Fruit fly (Drosophila melanogaster) Kc167 (cell line): ENCODE results near the gene CG17211.

ENCODE experiments used
- Myc ChIP-seq: fragments of >200 bp; optimal IDR thresholded peaks from 2 replicates; lab custom pipeline; 2017; ENCODE audit warnings: missing external identifiers
- Sin3A ChIP-seq: fragments of >200 bp; optimal IDR thresholded peaks from 2 replicates; lab custom pipeline; 2018; ENCODE audit warnings: missing external identifiers
- h ChIP-seq: fragments of >200 bp; optimal IDR thresholded peaks from 3 replicates; lab custom pipeline; 2018; ENCODE audit warnings: missing external identifiers
- insv ChIP-seq: fragments of >200 bp; optimal IDR thresholded peaks from 3 replicates; lab custom pipeline; 2018; ENCODE audit warnings: missing external identifiers
- psq ChIP-seq: fragments of >200 bp; optimal IDR thresholded peaks from 2 replicates; lab custom pipeline; 2017; ENCODE audit warnings: missing external identifiers
- ttk ChIP-seq: sonication (Bioruptor generic); optimal IDR thresholded peaks from 2 replicates; lab custom pipeline; 2017; ENCODE audit warnings: missing external identifiers

CG17211 gene

DNA sequence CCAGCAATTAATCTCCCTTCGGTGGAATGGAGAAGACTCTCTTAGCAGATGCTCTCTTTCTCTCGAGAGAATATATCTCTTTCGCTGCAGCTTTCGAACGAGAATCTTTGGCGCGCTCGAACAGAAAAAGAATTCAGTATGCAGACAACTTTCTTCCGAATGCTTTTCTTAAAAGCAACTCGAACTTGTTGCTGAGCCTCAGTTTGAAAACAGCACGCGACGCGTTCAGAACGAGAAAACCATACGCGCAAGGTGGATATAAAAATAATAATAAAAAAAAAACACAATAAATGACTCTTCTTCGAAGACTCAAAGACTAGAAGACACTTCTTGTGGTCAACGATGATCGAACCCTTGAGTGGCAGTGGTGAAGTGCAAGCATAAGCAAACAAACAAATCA lies at the start of gene CG17211:
CG17211 (plus strand) TSS at position 202 of the 400 bp plus-strand sequence.
- TF ChIP-seq insv (lab: Kevin White, UChicago) (no peak), ttk (no peak), Sin3A (lab: Kevin White, UChicago) (no peak), psq (lab: Kevin White, UChicago) (no peak), Myc (no peak), h (no peak)

DNA sequence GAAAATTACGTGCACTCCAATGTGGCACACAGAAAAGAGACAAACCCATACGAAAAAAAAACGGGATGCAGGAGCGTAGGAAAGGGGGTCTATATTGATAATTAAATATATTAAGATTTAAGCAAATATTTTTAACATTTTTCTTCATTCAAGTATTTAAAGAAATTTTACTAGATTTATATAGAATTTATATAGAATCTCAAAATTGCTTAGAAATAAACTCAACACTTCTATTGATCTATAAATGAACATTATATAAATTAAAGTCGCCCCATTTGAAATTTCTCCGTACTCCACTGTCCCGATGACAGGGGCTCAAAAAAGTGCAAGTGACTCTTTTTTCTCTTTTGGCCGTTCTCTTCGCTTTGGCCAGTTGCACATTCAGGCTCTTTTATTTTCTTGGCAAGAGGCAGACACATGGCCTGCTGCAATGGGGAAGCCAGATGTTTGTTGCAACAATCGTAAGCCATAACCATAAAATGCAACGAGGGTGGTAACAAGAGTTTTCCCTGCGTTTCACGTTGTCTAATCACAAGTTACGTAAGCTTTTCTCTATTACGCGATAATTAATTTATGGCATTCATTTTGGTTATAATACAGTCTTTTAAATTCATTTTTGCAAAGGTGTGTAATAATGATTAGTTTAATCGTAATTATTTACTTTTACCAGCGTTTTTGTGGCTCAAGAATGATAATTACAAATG lies 48.3 kb upstream of the CG17211 start:
- TF ChIP-seq insv (lab: Kevin White, UChicago) (no peak), psq (lab: Kevin White, UChicago) (no peak), Myc (no peak), ttk (no peak), Sin3A (lab: Kevin White, UChicago) (no peak), h (no peak)

DNA sequence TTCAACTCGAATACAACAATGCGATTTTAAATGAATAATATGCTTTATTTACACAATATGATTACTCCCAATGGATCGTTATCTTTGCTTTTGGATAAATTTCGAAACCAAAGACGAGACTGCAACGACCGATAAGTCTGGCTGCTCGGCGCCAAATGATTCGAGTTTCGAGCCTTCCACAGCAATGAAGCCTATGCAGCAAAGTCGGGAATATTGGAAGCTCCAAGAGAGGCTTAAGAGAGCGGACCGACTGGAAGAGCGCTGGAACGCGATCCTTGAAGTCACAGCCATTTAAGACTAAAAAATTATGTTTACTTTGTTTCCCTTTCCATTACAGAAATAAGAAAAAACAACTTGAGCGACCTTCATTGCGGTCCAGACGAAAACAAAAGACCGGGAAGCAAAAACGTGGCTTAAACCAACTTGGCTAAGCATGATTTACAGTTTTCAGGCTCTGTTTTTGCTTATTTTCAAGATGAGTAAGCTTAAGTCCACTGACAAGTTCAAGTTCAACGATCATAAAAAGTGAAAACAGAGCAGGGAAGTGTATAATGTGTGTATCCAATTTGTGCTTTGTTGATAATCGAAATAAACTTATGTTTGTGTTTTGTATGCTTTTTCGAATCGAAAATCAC lies 47.4 kb upstream of the CG17211 start, which contains the start of gene firl:
firl (minus strand) TSS at position 159 of the 635 bp plus-strand sequence.
- TF ChIP-seq Myc (no peak), ttk (no peak), Sin3A (lab: Kevin White, UChicago) (no peak), h (no peak), insv (lab: Kevin White, UChicago) (no peak)

DNA sequence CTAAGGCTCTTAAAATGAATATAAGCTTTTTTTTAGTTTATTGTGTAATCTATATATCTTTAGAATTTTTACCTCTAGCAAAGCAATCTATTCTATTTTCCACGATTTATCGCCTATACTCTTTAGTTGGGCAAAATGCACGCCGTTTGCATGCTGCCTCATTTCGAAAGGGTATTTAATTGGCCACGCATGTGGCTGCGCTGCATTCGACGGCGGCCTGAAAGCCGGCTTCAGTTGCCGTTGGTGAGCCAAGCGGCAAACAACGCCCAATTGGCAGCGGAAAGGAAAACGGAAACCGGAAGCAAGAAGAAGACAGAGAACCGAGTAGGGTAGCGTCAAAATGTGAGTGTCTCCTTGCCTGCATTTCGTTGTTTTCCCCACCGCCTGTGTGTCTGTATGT lies 38.3 kb upstream of the CG17211 start, which contains the start of gene CG14947:
CG14947 (plus strand) TSS at position 251 of the 400 bp plus-strand sequence.
- TF ChIP-seq psq (lab: Kevin White, UChicago) (no peak), ttk (no peak), Sin3A (lab: Kevin White, UChicago) (no peak), h (no peak)

DNA sequence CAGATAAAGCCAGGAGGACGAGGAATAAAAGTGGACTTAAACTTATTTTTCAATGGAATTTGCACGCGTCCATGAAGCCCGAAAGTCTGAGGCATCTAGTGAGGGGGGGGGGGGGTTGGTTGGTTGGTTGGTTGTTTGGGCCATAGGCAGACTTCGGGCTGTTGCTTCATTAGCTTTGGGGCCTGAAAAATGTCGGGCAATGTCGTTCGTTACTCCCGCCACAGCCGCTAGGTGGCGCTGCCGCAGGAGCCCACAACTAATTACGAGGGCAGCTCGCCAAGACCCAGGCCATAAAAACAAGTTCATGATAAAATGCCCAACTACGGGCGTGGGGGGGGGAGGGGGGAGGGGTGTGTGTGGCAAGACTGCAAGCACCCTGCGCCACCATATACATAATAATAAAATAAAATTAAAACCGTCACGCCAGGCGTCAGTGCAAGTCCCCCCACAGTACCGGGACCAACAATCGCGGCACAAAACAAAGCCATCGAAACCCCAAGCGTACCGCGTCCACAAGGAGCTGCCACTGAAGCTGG lies 36.0 kb upstream of the CG17211 start:
- no peak for TF ChIP-seq ttk
- TF ChIP-seq Myc, result no peak
- TF ChIP-seq psq (lab: Kevin White, UChicago), result no peak
- TF ChIP-seq insv (lab: Kevin White, UChicago), result no peak
- no peak for TF ChIP-seq Sin3A (lab: Kevin White, UChicago)
- TF ChIP-seq h, result no peak

DNA sequence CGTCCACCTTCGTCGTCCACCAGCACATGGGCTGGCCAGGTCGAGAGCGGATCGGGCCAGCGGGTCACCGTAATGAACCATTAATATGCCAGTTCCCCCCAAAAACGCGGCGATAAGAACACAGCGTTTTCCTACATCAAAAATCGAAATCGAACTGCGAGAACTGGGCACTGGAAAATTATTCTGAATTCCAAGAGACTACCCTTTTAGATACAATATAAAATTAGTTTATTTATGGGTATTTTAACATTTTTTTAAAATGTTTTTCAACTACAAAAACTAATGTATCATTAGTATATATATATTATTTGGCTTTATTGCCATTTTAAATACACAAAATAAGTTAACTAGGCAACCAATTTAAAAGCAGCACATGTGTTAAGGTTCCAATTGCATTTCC lies 35.5 kb upstream of the CG17211 start:
- TF ChIP-seq h (no peak), Sin3A (lab: Kevin White, UChicago) (no peak), insv (lab: Kevin White, UChicago) (no peak), ttk (no peak), Myc (no peak), psq (lab: Kevin White, UChicago) (no peak)

DNA sequence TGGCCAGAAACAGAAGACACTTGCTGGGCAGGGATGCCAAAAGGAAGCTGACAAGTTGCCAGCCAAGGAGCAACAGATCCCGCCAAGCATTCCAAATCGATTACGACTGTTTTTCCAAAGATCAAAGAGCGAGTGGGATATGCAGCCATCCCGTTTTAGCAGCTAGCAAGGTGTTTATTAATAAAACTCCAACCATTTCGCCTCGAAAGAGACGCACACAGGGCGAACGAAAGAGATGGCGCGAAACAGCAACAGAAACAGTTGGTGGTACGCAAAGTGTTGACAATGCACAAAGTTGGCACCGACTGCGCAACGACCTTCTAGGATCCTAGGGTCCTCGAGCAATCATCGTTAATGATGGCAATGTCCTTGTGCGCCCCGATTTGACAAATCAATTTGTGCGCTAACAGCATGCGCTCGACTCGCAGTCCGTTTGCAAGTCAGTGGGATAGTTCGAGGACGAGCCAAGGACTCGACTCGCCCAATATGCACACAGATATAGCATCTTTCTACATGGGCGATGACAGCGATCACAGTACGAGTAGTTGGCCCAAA lies 34.3 kb upstream of the CG17211 start:
- TF ChIP-seq ttk (no peak), h (no peak)

DNA sequence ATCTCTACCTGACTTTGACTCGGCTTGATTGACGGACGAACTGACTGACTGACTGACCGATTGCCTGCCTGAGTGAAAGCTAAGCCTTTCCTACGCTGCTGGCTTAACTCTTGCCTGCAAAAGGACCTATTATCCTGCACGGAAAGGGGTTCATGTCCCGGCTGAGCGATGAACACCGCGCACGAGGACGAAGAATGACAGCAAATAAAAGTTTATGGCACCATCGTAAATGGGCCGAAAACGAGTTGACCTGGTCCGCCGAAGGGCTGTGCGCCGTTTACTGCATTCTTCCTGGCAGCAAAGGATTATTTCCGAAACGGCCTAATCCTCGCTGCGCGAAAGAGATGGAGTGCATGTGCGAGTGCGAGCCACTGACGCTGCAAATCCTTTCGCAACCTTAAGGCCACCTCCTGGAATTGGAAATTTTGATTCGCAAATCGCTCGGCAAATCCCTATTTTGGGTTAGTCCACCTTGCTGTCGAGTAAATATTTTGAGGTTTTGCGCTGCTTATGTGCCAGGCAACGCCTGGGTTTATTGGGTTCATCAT lies 33.0 kb upstream of the CG17211 start:
- TF ChIP-seq ttk (no peak), psq (lab: Kevin White, UChicago) (no peak), Sin3A (lab: Kevin White, UChicago) (no peak), Myc (no peak), insv (lab: Kevin White, UChicago) (no peak), h (no peak)

DNA sequence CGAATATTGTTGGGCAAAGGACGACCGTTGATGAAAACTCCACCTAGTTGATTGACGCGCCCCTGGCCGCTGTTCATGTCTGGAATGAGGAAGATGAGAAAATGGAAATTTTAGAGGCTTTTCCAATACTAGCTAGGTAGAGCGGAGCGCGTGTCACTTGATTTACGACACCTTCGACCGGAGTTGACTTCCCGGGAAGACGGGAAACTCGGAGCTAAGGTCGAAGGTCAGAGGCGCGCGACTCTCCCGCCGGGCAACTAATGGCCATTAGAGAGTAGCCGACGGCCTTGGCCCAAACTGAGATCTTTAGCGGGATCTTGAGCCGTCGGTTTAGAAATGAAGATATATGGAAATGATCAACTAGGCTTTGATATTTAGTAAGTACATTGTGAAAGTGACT lies 29.1 kb upstream of the CG17211 start:
- TF ChIP-seq Sin3A (lab: Kevin White, UChicago), result no peak
- no peak for TF ChIP-seq Myc
- TF ChIP-seq h, result no peak
- TF ChIP-seq insv (lab: Kevin White, UChicago), result no peak
- TF ChIP-seq psq (lab: Kevin White, UChicago), result no peak
- TF ChIP-seq ttk, result no peak

DNA sequence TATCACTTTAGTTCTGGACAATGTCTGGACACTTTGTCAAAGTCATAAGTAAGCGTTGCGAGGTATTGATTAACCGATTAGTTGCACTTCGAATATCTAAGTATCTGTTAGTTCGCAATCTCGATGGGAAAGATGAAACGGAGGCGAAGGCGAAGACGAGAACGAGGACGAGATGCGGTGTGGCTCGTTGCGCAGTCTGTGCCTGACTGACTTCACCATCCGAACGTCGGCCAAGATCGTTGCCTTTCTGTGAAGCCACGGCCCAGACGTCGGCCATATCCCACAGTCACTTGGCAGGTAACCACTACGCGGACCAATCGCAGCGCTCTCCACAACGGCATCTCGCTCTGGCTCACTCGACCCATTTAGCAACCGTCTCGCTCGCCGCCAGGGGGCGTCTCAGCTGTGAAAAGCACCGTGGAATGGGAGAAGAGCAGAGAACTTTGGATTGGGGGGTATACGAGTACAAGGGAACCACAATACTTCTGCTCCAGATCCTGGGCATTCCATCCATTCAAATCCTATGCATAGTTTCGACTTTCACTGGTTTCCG lies 28.5 kb upstream of the CG17211 start, which contains the start of gene prd:
prd (minus strand) TSS at position 209 of the 553 bp plus-strand sequence.
- TF ChIP-seq psq (lab: Kevin White, UChicago), result no peak
- no peak for TF ChIP-seq Sin3A (lab: Kevin White, UChicago)
- TF ChIP-seq ttk, result no peak
- no peak for TF ChIP-seq h
- TF ChIP-seq insv (lab: Kevin White, UChicago), result no peak
- TF ChIP-seq Myc, result no peak

DNA sequence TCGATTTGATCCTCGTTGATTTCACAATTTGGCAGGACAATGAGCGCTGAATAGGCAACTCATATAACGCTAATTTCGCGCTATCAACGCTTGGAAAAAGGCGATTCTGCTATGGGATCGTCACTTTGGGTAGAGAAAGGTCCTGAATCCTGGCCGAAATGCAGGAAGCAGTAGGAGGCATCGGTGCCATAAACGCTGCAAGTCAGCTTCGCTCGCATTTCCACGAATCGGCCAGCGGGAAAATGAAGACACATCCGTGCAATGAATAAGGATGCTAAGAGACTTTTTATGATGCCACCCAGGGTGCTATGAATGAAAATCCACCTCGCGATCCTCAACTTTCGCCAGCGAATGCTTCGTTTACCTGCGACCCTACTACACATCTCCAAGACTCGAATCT lies 26.7 kb upstream of the CG17211 start:
- no peak for TF ChIP-seq insv (lab: Kevin White, UChicago)
- no peak for TF ChIP-seq h
- TF ChIP-seq ttk, result no peak
- no peak for TF ChIP-seq psq (lab: Kevin White, UChicago)
- TF ChIP-seq Myc, result no peak
- no peak for TF ChIP-seq Sin3A (lab: Kevin White, UChicago)

DNA sequence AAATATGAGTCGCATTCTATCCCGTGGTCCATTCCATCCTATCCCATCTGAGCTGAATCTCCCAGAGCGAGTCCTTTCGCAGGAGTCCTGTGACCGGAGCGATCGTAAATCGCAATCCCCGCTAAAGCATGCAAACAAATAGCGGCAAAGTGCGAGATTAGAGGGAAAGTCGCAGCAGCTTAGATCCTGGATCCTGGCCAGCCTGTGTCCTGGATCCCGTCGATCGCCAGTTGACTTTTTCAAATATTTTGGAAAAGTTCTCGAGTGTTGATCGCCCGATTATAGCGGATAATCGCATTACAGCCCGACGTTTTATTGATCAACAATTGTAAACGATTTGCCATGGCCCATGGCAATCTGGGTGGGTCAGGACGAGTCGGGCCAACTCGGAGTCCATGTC lies 25.0 kb upstream of the CG17211 start:
- TF ChIP-seq ttk (no peak), insv (lab: Kevin White, UChicago) (no peak), Myc (no peak), Sin3A (lab: Kevin White, UChicago) (no peak), psq (lab: Kevin White, UChicago) (no peak), h (no peak)
